Worm (Caenorhabditis elegans) whole organism, young adult: ENCODE results near the gene gst-10.

Source experiments
- F57A8.1 ChIP-seq: fragments of 200-800 bp; sonication (Bioruptor generic); optimal IDR thresholded peaks from 2 replicates; lab custom pipeline; 2018; ENCODE audit warnings: mild to moderate bottlenecking, missing genetic modification characterization, moderate library complexity, missing compliant biosample characterization
- aptf-3 ChIP-seq: fragments of 200-800 bp; sonication (Bioruptor generic); IDR thresholded peaks from 2 replicates; pipeline ENCODE4 v1.3.6; 2022; ENCODE audit warnings: missing genetic modification characterization, missing compliant biosample characterization
- efl-1 ChIP-seq: fragments of 150-350 bp; optimal IDR thresholded peaks from 2 replicates; lab custom pipeline; 2014; ENCODE audit warnings: missing biosample characterization, missing genetic modification reagents, missing genetic modification characterization
- egl-44 ChIP-seq: fragments of 200-800 bp; sonication (Bioruptor generic); IDR thresholded peaks from 2 replicates; pipeline ENCODE4 v1.3.6; 2022; ENCODE audit warnings: missing genetic modification reagents, missing genetic modification characterization, missing compliant biosample characterization
- ets-4 ChIP-seq: fragments of 200-800 bp; sonication (Bioruptor generic); optimal IDR thresholded peaks from 2 replicates; lab custom pipeline; 2018; ENCODE audit warnings: mild to moderate bottlenecking, missing genetic modification characterization, missing compliant biosample characterization
- lir-1 ChIP-seq: fragments of 200-800 bp; sonication (Bioruptor generic); conservative IDR thresholded peaks from 2 replicates; pipeline ENCODE4 v1.3.6; 2022; ENCODE audit warnings: missing genetic modification reagents, missing genetic modification characterization, missing compliant biosample characterization
- pha-4 ChIP-seq: fragments of 150-350 bp; sonication (generic microtip); optimal IDR thresholded peaks from 2 replicates; lab custom pipeline; 2014; ENCODE audit warnings: missing biosample characterization, missing genetic modification reagents, missing genetic modification characterization
- repo-1 ChIP-seq: sonication (generic microtip); optimal IDR thresholded peaks from 2 replicates; lab custom pipeline; 2017; ENCODE audit warnings: mild to moderate bottlenecking, missing genetic modification characterization, missing compliant biosample characterization
- sdz-38 ChIP-seq: sonication (generic microtip); optimal IDR thresholded peaks from 2 replicates; lab custom pipeline; 2016; ENCODE audit warnings: missing genotype, missing genetic modification characterization, missing compliant biosample characterization
- snpc-4 ChIP-seq, 5 experiments: fragments of 150-350 bp in 1 of 5; sonication (generic microtip) in 4 of 5; optimal IDR thresholded peaks; 2 replicates each; lab custom pipeline; 2014 to 2018; ENCODE audit warnings: missing genetic modification characterization in 5 of 5, missing biosample characterization in 3 of 5, antibody characterized with exemption in 2 of 5, mild to moderate bottlenecking in 2 of 5, missing compliant biosample characterization in 2 of 5, missing genotype in 2 of 5, moderate library complexity in 2 of 5, missing genetic modification reagents in 1 of 5

- TF ChIP-seq egl-44 (GFP tag; lab: Robert Waterston, UW): no peak
- TF ChIP-seq F57A8.1 (GFP tag; lab: Kevin White, UChicago): no peak
- TF ChIP-seq lir-1: no peak
- TF ChIP-seq ets-4 (GFP tag; lab: Kevin White, UChicago): no peak
- no peak for TF ChIP-seq snpc-4 (GFP tag; optimal IDR thresholded peaks at IDR 0.05; lab: Kevin White, UChicago)
- TF ChIP-seq snpc-4 (tag; optimal IDR thresholded peaks at IDR 0.05; lab: Kevin White, UChicago): no peak
- no peak for TF ChIP-seq pha-4 (tag; lab: Kevin White, UChicago)
- no peak for TF ChIP-seq sdz-38
- no peak for TF ChIP-seq efl-1 (GFP tag; lab: Kevin White, UChicago)
- TF ChIP-seq repo-1: no peak
- no peak for TF ChIP-seq aptf-3 (GFP tag; lab: Robert Waterston, UW)
These were observed 30.7 kb downstream of the gst-10 start, which contains the start of gene irg-3 for ce11 chrV:2592173-2592676.
